Fruit fly (Drosophila melanogaster) whole organism, pupa: ENCODE data around the gene CG14113.

Source experiments
- CG10348 ChIP-seq: fragments of 200-800 bp; sonication (Bioruptor generic); IDR thresholded peaks from 2 replicates; pipeline ENCODE4 v1.3.6; 2022; ENCODE audit warnings: missing biosample characterization, missing genetic modification characterization
- CG12605 ChIP-seq: fragments of 200-800 bp; sonication (Bioruptor generic); IDR thresholded peaks from 2 replicates; pipeline ENCODE4 v1.3.6; 2022; ENCODE audit warnings: missing biosample characterization, missing genetic modification characterization
- CG13204 ChIP-seq: fragments of 200-800 bp; sonication (Bioruptor generic); optimal IDR thresholded peaks from 2 replicates; lab custom pipeline; 2018; ENCODE audit warnings: missing biosample characterization, mild to moderate bottlenecking, missing genetic modification characterization, moderate library complexity
- CG14655 ChIP-seq: fragments of 200-800 bp; sonication (Bioruptor generic); optimal IDR thresholded peaks from 3 replicates; lab custom pipeline; 2017; ENCODE audit warnings: mild to moderate bottlenecking, missing biosample characterization, missing genetic modification reagents, missing genetic modification characterization
- CG15710 ChIP-seq: fragments of 200-800 bp; sonication (Bioruptor generic); optimal IDR thresholded peaks from 2 replicates; lab custom pipeline; 2018; ENCODE audit warnings: missing biosample characterization, mild to moderate bottlenecking, missing genetic modification characterization, moderate library complexity
- CG17806 ChIP-seq: fragments of 200-800 bp; sonication (Bioruptor generic); optimal IDR thresholded peaks from 2 replicates; lab custom pipeline; 2018; ENCODE audit warnings: missing biosample characterization, mild to moderate bottlenecking, missing genetic modification characterization, moderate library complexity
- CG32121 ChIP-seq: fragments of 200-800 bp; sonication (Bioruptor generic); IDR thresholded peaks from 2 replicates; pipeline ENCODE4 v1.3.6; 2022; ENCODE audit warnings: missing biosample characterization, missing genetic modification characterization
- CG34367 ChIP-seq: fragments of 200-800 bp; sonication (Bioruptor generic); optimal IDR thresholded peaks from 2 replicates; lab custom pipeline; 2018; ENCODE audit warnings: missing biosample characterization, mild to moderate bottlenecking, missing genetic modification characterization
- CG4496 ChIP-seq: fragments of 200-800 bp; sonication (Bioruptor generic); IDR thresholded peaks from 3 replicates; pipeline ENCODE4 v1.3.6; 2022; ENCODE audit warnings: missing biosample characterization, missing genetic modification characterization
- CG8159 ChIP-seq: fragments of 200-800 bp; sonication (Bioruptor generic); optimal IDR thresholded peaks from 3 replicates; lab custom pipeline; 2018; ENCODE audit warnings: missing biosample characterization, mild to moderate bottlenecking, missing genetic modification characterization, moderate library complexity
- CG8301 ChIP-seq: fragments of 200-800 bp; sonication (Bioruptor generic); optimal IDR thresholded peaks from 2 replicates; lab custom pipeline; 2018; ENCODE audit warnings: missing biosample characterization, mild to moderate bottlenecking, missing genetic modification characterization
- CG9948 ChIP-seq: fragments of 200-800 bp; sonication (Bioruptor generic); optimal IDR thresholded peaks from 2 replicates; lab custom pipeline; 2018; ENCODE audit warnings: missing biosample characterization, mild to moderate bottlenecking, missing genetic modification characterization, moderate library complexity
- D1 ChIP-seq: fragments of 200-800 bp; sonication (Bioruptor generic); optimal IDR thresholded peaks from 2 replicates; lab custom pipeline; 2018; ENCODE audit warnings: missing biosample characterization, mild to moderate bottlenecking, missing genetic modification characterization, moderate library complexity
- EcR ChIP-seq: fragments of 200-800 bp; sonication (Bioruptor generic); optimal IDR thresholded peaks from 3 replicates; lab custom pipeline; 2019; ENCODE audit warnings: missing biosample characterization, missing genetic modification characterization, mild to moderate bottlenecking, moderate library complexity, missing genetic modification reagents
- Ets98B ChIP-seq: fragments of 200-800 bp; sonication (Bioruptor generic); IDR thresholded peaks from 2 replicates; pipeline ENCODE4 v1.3.6; 2022; ENCODE audit warnings: missing biosample characterization, missing genetic modification characterization
- Pif1A ChIP-seq: fragments of 200-800 bp; sonication (Bioruptor generic); optimal IDR thresholded peaks from 3 replicates; lab custom pipeline; 2016; ENCODE audit warnings: missing biosample characterization, missing genetic modification characterization
- Pif1B ChIP-seq: fragments of 200-800 bp; sonication (Bioruptor generic); optimal IDR thresholded peaks from 3 replicates; lab custom pipeline; 2016; ENCODE audit warnings: missing biosample characterization, missing genetic modification characterization
- Snoo ChIP-seq: fragments of 200-800 bp; sonication (Bioruptor generic); optimal IDR thresholded peaks from 3 replicates; lab custom pipeline; 2017; ENCODE audit warnings: missing biosample characterization, mild to moderate bottlenecking, missing genetic modification characterization, inconsistent platforms
- fd96Ca ChIP-seq: fragments of 200-800 bp; sonication (Bioruptor generic); IDR thresholded peaks from 3 replicates; pipeline ENCODE4 v1.3.6; 2022; ENCODE audit warnings: missing biosample characterization, missing genetic modification characterization
- gl ChIP-seq: fragments of 200-800 bp; sonication (Bioruptor generic); optimal IDR thresholded peaks from 2 replicates; lab custom pipeline; 2018; ENCODE audit warnings: missing biosample characterization, mild to moderate bottlenecking, missing genetic modification characterization
- rn ChIP-seq: fragments of 200-800 bp; sonication (Bioruptor generic); IDR thresholded peaks from 2 replicates; pipeline ENCODE4 v1.3.6; 2022; ENCODE audit warnings: missing biosample characterization, missing genetic modification characterization

The CG14113 gene

DNA sequence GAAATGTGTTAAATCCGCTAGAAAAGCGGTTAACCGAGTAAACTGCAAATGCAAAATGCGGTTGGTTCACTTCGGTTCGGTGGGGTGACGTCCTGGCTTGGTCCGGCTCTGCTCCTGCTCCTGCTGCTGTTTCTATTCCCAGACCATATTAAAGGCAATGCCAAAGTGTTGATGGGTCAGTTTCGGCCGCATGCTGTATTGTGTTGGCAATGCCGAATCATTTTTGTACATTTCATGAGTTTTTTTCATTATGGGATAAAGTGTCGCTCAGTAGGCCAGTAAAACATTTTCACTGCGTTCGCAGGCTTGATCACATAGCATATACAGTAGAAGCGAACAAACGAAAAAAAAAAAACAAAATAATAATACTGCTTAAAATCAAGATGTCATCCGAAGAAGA is at the start of gene CG14113:
Gene CG14113, plus strand, starts transcription at position 301 of the 400 bp plus-strand sequence.
- TF ChIP-seq CG8159 (tag; lab: Kevin White, UChicago) (no peak), CG32121 (no peak), Snoo (tag; lab: Kevin White, UChicago) (no peak), CG17806 (tag; lab: Kevin White, UChicago) (no peak), rn (GFP tag; lab: Robert Waterston, UW) (no peak), CG10348 (GFP tag; lab: Robert Waterston, UW) (no peak), fd96Ca (no peak), Pif1B (GFP tag; lab: Kevin White, UChicago) (no peak), CG8301 (tag; lab: Kevin White, UChicago) (no peak)

DNA sequence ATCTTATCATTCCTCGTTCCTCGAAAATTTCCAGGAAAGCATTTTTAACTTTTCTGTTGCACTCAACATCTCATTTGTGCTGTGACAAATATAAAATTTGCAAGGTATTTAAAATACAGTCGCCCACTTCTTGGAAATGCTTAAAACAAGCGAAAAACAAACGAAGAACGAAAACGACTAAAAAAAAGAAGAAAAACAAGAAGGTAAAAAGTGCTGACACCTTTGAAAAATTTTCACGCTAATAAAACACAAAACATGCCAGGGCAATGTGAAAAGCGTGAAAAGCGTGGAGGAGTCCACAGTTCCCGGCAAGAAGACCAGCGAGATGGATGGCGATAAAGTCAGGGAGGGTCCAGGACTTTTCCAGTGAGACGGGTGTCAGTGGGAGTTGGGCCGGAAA is 46.9 kb upstream of the CG14113 start:
- TF ChIP-seq CG10348 (GFP tag; lab: Robert Waterston, UW), result no peak
- TF ChIP-seq CG8159 (tag; lab: Kevin White, UChicago), result no peak

- TF ChIP-seq EcR (GFP tag; lab: Kevin White, UChicago) (no peak), CG34367 (no peak), CG32121 (no peak), Snoo (tag; lab: Kevin White, UChicago) (no peak), CG8301 (tag; lab: Kevin White, UChicago) (no peak), CG17806 (tag; lab: Kevin White, UChicago) (no peak), CG13204 (GFP tag; lab: Kevin White, UChicago) (no peak), CG9948 (tag; lab: Kevin White, UChicago) (no peak), CG8159 (tag; lab: Kevin White, UChicago) (no peak), Ets98B (GFP tag; lab: Robert Waterston, UW) (no peak), CG14655 (no peak), fd96Ca (no peak), rn (GFP tag; lab: Robert Waterston, UW) (no peak)
Measured at dm6 chr3L:13284308-13284707, 44.6 kb upstream of the CG14113 start.

DNA sequence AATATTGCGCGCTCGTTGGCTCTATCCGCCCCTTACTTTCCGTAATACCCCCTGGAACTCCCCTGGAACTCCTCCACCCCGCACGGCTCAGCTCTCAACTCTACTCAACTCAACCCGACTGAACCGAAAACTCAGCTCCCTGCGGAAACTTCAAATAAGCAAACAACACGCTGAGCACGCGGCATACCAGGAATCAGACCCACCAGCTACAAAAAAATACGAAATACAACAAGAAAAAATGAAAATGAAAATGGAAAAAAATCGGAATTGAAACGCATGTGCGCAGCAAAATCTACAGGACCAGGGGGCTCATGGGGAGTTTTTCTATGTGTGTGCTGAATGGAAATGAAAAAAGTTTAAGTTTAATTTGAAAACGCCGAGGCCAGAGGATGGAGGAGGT is 42.3 kb upstream of the CG14113 start:
- TF ChIP-seq Pif1B (GFP tag; lab: Kevin White, UChicago) (no peak), CG14655 (no peak)

DNA sequence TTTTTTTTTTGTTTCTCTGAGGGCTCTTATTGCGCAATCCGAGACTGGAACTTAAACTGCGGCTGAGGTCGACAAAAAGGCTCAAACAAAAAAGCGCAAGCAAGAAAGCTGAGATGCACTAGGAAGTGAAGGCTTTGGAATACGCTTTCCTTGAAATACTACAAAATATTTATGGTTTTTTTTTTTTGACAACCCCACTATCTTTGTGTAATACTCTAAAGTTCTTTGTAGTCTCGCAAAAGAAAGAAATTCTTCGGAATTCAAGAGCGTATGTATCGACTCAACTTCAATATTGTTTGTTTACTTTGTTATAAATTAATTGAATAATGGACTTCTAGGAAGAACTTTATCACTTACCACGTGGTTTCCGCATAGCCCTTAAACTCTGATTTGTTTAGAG is 40.8 kb upstream of the CG14113 start:
- TF ChIP-seq EcR (GFP tag; lab: Kevin White, UChicago) (peak; percentile 61), CG15710 (tag; lab: Kevin White, UChicago) (peak; percentile 68), rn (GFP tag; lab: Robert Waterston, UW) (no peak), CG32121 (no peak), CG17806 (tag; lab: Kevin White, UChicago) (peak; percentile 38), gl (tag; lab: Kevin White, UChicago) (no peak), CG8159 (tag; lab: Kevin White, UChicago) (peak; percentile 3), Pif1B (GFP tag; lab: Kevin White, UChicago) (peak; percentile 42), CG14655 (peak; percentile 18), D1 (tag; lab: Kevin White, UChicago) (no peak), CG34367 (peak; percentile 36), CG9948 (tag; lab: Kevin White, UChicago) (peak; percentile 56)

dm6 chr3L:13295675-13296074 is 33.3 kb upstream of the CG14113 start:
- TF ChIP-seq Pif1A (no peak), CG17806 (tag; lab: Kevin White, UChicago) (no peak), CG12605 (no peak), gl (tag; lab: Kevin White, UChicago) (no peak), CG14655 (no peak), rn (GFP tag; lab: Robert Waterston, UW) (no peak), EcR (GFP tag; lab: Kevin White, UChicago) (no peak), Ets98B (GFP tag; lab: Robert Waterston, UW) (no peak), D1 (tag; lab: Kevin White, UChicago) (no peak), CG13204 (GFP tag; lab: Kevin White, UChicago) (no peak), CG4496 (GFP tag; lab: Robert Waterston, UW) (no peak), CG8159 (tag; lab: Kevin White, UChicago) (no peak), fd96Ca (no peak), CG15710 (tag; lab: Kevin White, UChicago) (no peak), Snoo (tag; lab: Kevin White, UChicago) (no peak), CG32121 (no peak)

DNA sequence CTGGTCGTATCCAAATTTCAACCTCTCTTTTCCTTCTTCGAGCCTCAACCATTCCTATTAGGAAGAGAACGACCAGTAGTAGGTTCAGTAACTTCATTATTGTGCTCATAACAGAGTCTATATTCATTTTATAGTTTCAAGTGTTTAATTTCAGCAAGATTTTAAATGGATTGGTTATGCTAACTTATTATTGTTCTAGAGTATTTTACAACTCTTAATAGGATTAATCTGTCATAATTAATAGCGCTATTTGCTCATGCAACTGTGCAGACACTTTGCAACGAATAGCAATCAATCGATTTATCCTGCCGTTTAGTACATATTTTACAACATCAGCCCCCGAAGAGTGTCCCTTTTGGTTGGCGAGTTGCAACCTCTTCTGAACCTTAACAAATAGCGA is 32.2 kb upstream of the CG14113 start, which contains the start of gene Sfp70A4:
Gene Sfp70A4, minus strand, starts transcription at position 101 of the 400 bp plus-strand sequence.
- TF ChIP-seq CG10348 (GFP tag; lab: Robert Waterston, UW) (no peak), Pif1B (GFP tag; lab: Kevin White, UChicago) (no peak), CG8301 (tag; lab: Kevin White, UChicago) (no peak), CG17806 (tag; lab: Kevin White, UChicago) (no peak), CG4496 (GFP tag; lab: Robert Waterston, UW) (no peak), CG34367 (no peak), EcR (GFP tag; lab: Kevin White, UChicago) (no peak)
